Worm (Caenorhabditis elegans) whole organism, L1 larva: ENCODE measurements around the gene gst-38.

Source experiments
- efl-1 ChIP-seq, 4 experiments: fragments of 150-350 bp; optimal IDR thresholded peaks in 3 of 4; peaks in 1 of 4; 1 replicate in 1 of 4; 2 replicates in 3 of 4; lab custom pipeline; 2014; ENCODE audit warnings: missing biosample characterization in 2 of 4, missing genetic modification characterization in 2 of 4, missing genetic modification reagents in 2 of 4
- egl-13 ChIP-seq: sonication (generic microtip); optimal IDR thresholded peaks from 2 replicates; lab custom pipeline; 2016; ENCODE audit warnings: missing genotype, missing genetic modification reagents, missing genetic modification characterization, missing compliant biosample characterization
- lin-13 ChIP-seq: fragments of 150-350 bp; optimal IDR thresholded peaks from 2 replicates; lab custom pipeline; 2014; ENCODE audit warnings: missing biosample characterization, missing genetic modification reagents, missing genetic modification characterization
- nhr-47 ChIP-seq: sonication (generic microtip); optimal IDR thresholded peaks from 2 replicates; lab custom pipeline; 2016; ENCODE audit warnings: mild to moderate bottlenecking, missing genetic modification characterization, moderate library complexity, missing compliant biosample characterization
- sup-37 ChIP-seq: fragments of 200-800 bp; sonication (Bioruptor generic); optimal IDR thresholded peaks from 2 replicates; lab custom pipeline; 2018; ENCODE audit warnings: mild to moderate bottlenecking, missing genetic modification characterization, missing compliant biosample characterization
- tbx-2 ChIP-seq: sonication (generic microtip); optimal IDR thresholded peaks from 2 replicates; lab custom pipeline; 2016; ENCODE audit warnings: missing genetic modification characterization, missing compliant biosample characterization

- TF ChIP-seq sup-37 (no peak), tbx-2 (tag; lab: Kevin White, UChicago) (no peak), egl-13 (tag; lab: Kevin White, UChicago) (no peak), lin-13 (GFP tag; lab: Kevin White, UChicago) (no peak), nhr-47 (tag; lab: Kevin White, UChicago) (no peak), efl-1 (optimal IDR thresholded peaks at IDR 0.05; lab: Kevin White, UChicago) (no peak), efl-1 (GFP tag; optimal IDR thresholded peaks at IDR 0.05 in 1 of 2; lab: Kevin White, UChicago) (no peak)
These were observed at the start of gene gst-38 for ce11 chrV:15915919-15916318.
